Fruit fly (Drosophila melanogaster): Measurements from ENCODE around the gene CG14342.

DNA sequence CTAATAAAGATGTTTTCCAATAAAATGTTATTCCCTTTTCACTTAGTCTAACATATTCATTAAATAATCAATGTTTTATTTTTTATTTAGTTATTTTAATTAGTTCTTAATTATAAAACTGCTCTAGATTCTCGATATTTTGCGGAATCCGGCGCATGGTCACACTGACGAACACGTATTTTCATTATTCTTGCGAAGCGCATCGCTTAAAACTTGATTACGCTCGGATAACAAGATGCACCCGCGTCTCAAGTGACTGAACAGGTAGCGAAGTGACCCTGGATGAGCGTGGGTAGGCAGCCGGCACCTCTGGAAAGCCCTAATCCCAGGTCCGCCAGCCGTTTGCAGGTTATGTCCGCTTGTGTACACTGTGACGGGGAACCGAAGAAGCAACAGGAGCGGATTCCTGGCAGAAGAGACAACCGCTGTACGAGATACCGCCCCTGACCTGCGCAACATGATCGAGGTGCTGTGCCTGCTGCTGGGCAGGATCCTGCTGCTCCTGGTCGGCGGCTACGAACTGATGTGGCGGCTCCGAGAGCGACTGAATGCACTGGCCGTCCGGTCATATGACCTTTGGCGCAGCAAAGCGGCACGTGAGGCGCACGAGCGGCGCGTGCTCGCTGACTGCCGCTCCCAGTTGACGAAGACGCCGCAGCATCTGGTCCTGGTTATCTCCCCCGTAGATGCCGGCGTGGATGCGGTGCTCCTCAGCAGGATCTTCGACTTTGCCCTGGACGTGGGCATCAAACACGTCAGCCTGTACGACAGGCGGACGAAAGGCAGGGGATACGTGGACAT, 45.3 kb upstream of the CG14342 start, which contains the start of gene Tango14:
- TF ChIP-seq CG8478 (optimal IDR thresholded peaks at IDR 0.05) (no peak), CTCF (optimal IDR thresholded peaks at IDR 0.05) (no peak)
